Fruit fly (Drosophila melanogaster) whole organism, embryonic: ENCODE data around the gene ebi.
A peak's percentile ranks its signal among the peaks of the same experiment; 100 is the strongest.

Source experiments
- Adf1 ChIP-seq: fragments of 200-800 bp; sonication (Bioruptor generic); IDR thresholded peaks from 2 replicates; pipeline ENCODE4 v1.3.6; 2022; ENCODE audit warnings: missing biosample characterization, missing genetic modification characterization
- CG10209 ChIP-seq: fragments of 200-800 bp; sonication (Bioruptor generic); optimal IDR thresholded peaks from 3 replicates; lab custom pipeline; 2017; ENCODE audit warnings: missing biosample characterization, mild to moderate bottlenecking, missing genetic modification characterization, missing genetic modification reagents
- CG10321 ChIP-seq: fragments of 200-800 bp; sonication (Bioruptor generic); IDR thresholded peaks from 2 replicates; pipeline ENCODE4 v1.3.6; 2022; ENCODE audit warnings: missing biosample characterization, missing genetic modification characterization
- CG10366 ChIP-seq: fragments of 200-800 bp; sonication (Bioruptor generic); IDR thresholded peaks from 2 replicates; pipeline ENCODE4 v1.3.6; 2022; ENCODE audit warnings: missing biosample characterization, missing genetic modification characterization
- CG10654 ChIP-seq: fragments of 200-800 bp; sonication (Bioruptor generic); optimal IDR thresholded peaks from 2 replicates; lab custom pipeline; 2016; ENCODE audit warnings: missing biosample characterization, missing genetic modification characterization
- CG11696 ChIP-seq: fragments of 200-800 bp; sonication (Bioruptor generic); IDR thresholded peaks from 2 replicates; pipeline ENCODE4 v1.3.6; 2022; ENCODE audit warnings: missing biosample characterization, missing genetic modification characterization
- CG11723 ChIP-seq: fragments of 200-800 bp; sonication (Bioruptor generic); optimal IDR thresholded peaks from 2 replicates; lab custom pipeline; 2017; ENCODE audit warnings: missing biosample characterization, mild to moderate bottlenecking, missing genetic modification characterization
- CG12391 ChIP-seq: fragments of 200-800 bp; sonication (Bioruptor generic); optimal IDR thresholded peaks from 3 replicates; lab custom pipeline; 2018; ENCODE audit warnings: missing biosample characterization, mild to moderate bottlenecking, missing genetic modification characterization, moderate library complexity
- CG13424 ChIP-seq: fragments of 200-800 bp; sonication (Bioruptor generic); optimal IDR thresholded peaks from 2 replicates; lab custom pipeline; 2019; ENCODE audit warnings: missing biosample characterization, mild to moderate bottlenecking, missing genetic modification characterization, moderate library complexity
- CG14014 ChIP-seq: fragments of 200-800 bp; sonication (Bioruptor generic); IDR thresholded peaks from 2 replicates; pipeline ENCODE4 v1.3.6; 2022; ENCODE audit warnings: missing biosample characterization, missing genetic modification characterization
- CG15696 ChIP-seq: fragments of 200-800 bp; sonication (Bioruptor generic); optimal IDR thresholded peaks from 2 replicates; lab custom pipeline; 2019; ENCODE audit warnings: missing biosample characterization, mild to moderate bottlenecking, missing genetic modification characterization, moderate library complexity
- CG1647 ChIP-seq: fragments of 200-800 bp; sonication (Bioruptor generic); optimal IDR thresholded peaks from 3 replicates; lab custom pipeline; 2016; ENCODE audit warnings: missing biosample characterization, missing genetic modification characterization
- CG16863 ChIP-seq: fragments of 200-800 bp; sonication (Bioruptor generic); optimal IDR thresholded peaks from 3 replicates; lab custom pipeline; 2016; ENCODE audit warnings: missing biosample characterization, missing genetic modification characterization
- CG2129 ChIP-seq: fragments of 200-800 bp; sonication (Bioruptor generic); IDR thresholded peaks from 2 replicates; pipeline ENCODE4 v1.3.6; 2022; ENCODE audit warnings: missing biosample characterization, missing genetic modification characterization; ENCODE audit not compliant: partially characterized antibody
- CG3065 ChIP-seq: fragments of 200-800 bp; sonication (Bioruptor generic); optimal IDR thresholded peaks from 2 replicates; lab custom pipeline; 2016; ENCODE audit warnings: missing biosample characterization, missing genetic modification characterization
- CG31441 ChIP-seq: fragments of 200-800 bp; sonication (Bioruptor generic); IDR thresholded peaks from 2 replicates; pipeline ENCODE4 v1.3.6; 2022; ENCODE audit warnings: missing biosample characterization, missing genetic modification characterization
- CG4424 ChIP-seq: fragments of 200-800 bp; sonication (Bioruptor generic); optimal IDR thresholded peaks from 3 replicates; lab custom pipeline; 2016; ENCODE audit warnings: missing biosample characterization, missing genetic modification characterization
- CG6175 ChIP-seq: fragments of 200-800 bp; sonication (Bioruptor generic); IDR thresholded peaks from 3 replicates; pipeline ENCODE4 v1.3.6; 2022; ENCODE audit warnings: missing biosample characterization, missing genetic modification characterization
- CG6272 ChIP-seq: fragments of 200-800 bp; sonication (Bioruptor generic); IDR thresholded peaks from 2 replicates; pipeline ENCODE4 v1.3.6; 2022; ENCODE audit warnings: missing biosample characterization, missing genetic modification characterization
- CG6854 ChIP-seq: fragments of 200-800 bp; sonication (Bioruptor generic); optimal IDR thresholded peaks from 3 replicates; lab custom pipeline; 2017; ENCODE audit warnings: missing biosample characterization, mild to moderate bottlenecking, missing genetic modification characterization
- CG8281 ChIP-seq: fragments of 200-800 bp; sonication (Bioruptor generic); optimal IDR thresholded peaks from 2 replicates; lab custom pipeline; 2018; ENCODE audit warnings: missing biosample characterization, mild to moderate bottlenecking, missing genetic modification characterization, moderate library complexity
- D19A ChIP-seq: fragments of 200-800 bp; optimal IDR thresholded peaks from 3 replicates; lab custom pipeline; 2019; ENCODE audit warnings: missing biosample characterization, mild to moderate bottlenecking, missing genetic modification characterization, moderate library complexity
- Doc2 ChIP-seq: fragments of 200-800 bp; sonication (Bioruptor generic); IDR thresholded peaks from 2 replicates; pipeline ENCODE4 v1.3.6; 2022; ENCODE audit warnings: missing biosample characterization, missing genetic modification characterization
- Gug ChIP-seq: fragments of 200-800 bp; sonication (Bioruptor generic); IDR thresholded peaks from 4 replicates; pipeline ENCODE4 v1.3.6; 2022; ENCODE audit warnings: missing biosample characterization, missing genetic modification characterization
- Hey ChIP-seq: fragments of 200-800 bp; sonication (Bioruptor generic); optimal IDR thresholded peaks from 3 replicates; lab custom pipeline; 2018; ENCODE audit warnings: missing biosample characterization, mild to moderate bottlenecking, missing genetic modification characterization
- Hr51 ChIP-seq, 2 experiments: fragments of 200-800 bp; sonication (Bioruptor generic); optimal IDR thresholded peaks; 2 replicates in 1 of 2; 3 replicates in 1 of 2; lab custom pipeline; 2016 to 2018; ENCODE audit warnings: missing biosample characterization in 2 of 2, missing genetic modification characterization in 2 of 2, mild to moderate bottlenecking in 1 of 2, moderate library complexity in 1 of 2
- Hsf ChIP-seq: fragments of 200-800 bp; sonication (Bioruptor generic); optimal IDR thresholded peaks from 3 replicates; lab custom pipeline; 2016; ENCODE audit warnings: missing biosample characterization, missing genetic modification characterization
- Jarid2 ChIP-seq: fragments of 200-800 bp; sonication (Bioruptor generic); optimal IDR thresholded peaks from 3 replicates; lab custom pipeline; 2017; ENCODE audit warnings: mild to moderate bottlenecking, missing biosample characterization, missing genetic modification reagents, missing genetic modification characterization
- Mad ChIP-seq: fragments of 200-800 bp; sonication (Bioruptor generic); optimal IDR thresholded peaks from 2 replicates; lab custom pipeline; 2016; ENCODE audit warnings: missing biosample characterization, missing genetic modification characterization
- Meics ChIP-seq: fragments of 200-800 bp; sonication (Bioruptor generic); optimal IDR thresholded peaks from 2 replicates; lab custom pipeline; 2017; ENCODE audit warnings: missing biosample characterization, mild to moderate bottlenecking, missing genetic modification characterization
- NK7.1 ChIP-seq: fragments of 200-800 bp; sonication (Bioruptor generic); optimal IDR thresholded peaks from 3 replicates; lab custom pipeline; 2016; ENCODE audit warnings: missing biosample characterization, missing genetic modification characterization
- Opbp ChIP-seq: fragments of 200-800 bp; sonication (Bioruptor generic); IDR thresholded peaks from 3 replicates; pipeline ENCODE4 v1.3.6; 2022; ENCODE audit warnings: missing biosample characterization, missing genetic modification characterization; ENCODE audit not compliant: partially characterized antibody
- Rfx ChIP-seq: fragments of 200-800 bp; sonication (Bioruptor generic); IDR thresholded peaks from 2 replicates; pipeline ENCODE4 v1.3.6; 2022; ENCODE audit warnings: missing biosample characterization, missing genetic modification characterization
- Sry-β ChIP-seq: fragments of 200-800 bp; sonication (Bioruptor generic); optimal IDR thresholded peaks from 2 replicates; lab custom pipeline; 2018; ENCODE audit warnings: missing biosample characterization, mild to moderate bottlenecking, missing genetic modification characterization, moderate library complexity
- Usf ChIP-seq: fragments of 200-800 bp; sonication (Bioruptor generic); optimal IDR thresholded peaks from 2 replicates; lab custom pipeline; 2017; ENCODE audit warnings: missing genotype, missing biosample characterization, missing genetic modification characterization
- amos ChIP-seq: fragments of 200-800 bp; sonication (Bioruptor generic); IDR thresholded peaks from 2 replicates; pipeline ENCODE4 v1.3.6; 2022; ENCODE audit warnings: missing biosample characterization, missing genetic modification characterization; ENCODE audit not compliant: partially characterized antibody
- bab2 ChIP-seq: fragments of 200-800 bp; sonication (Bioruptor generic); optimal IDR thresholded peaks from 2 replicates; lab custom pipeline; 2016; ENCODE audit warnings: missing biosample characterization, missing genetic modification characterization
- croc ChIP-seq: fragments of 200-800 bp; sonication (Bioruptor generic); conservative IDR thresholded peaks from 3 replicates; pipeline ENCODE4 v1.3.6; 2022; ENCODE audit warnings: missing biosample characterization, missing genetic modification characterization
- dan ChIP-seq: fragments of 200-800 bp; sonication (Bioruptor generic); IDR thresholded peaks from 2 replicates; pipeline ENCODE4 v1.3.6; 2022; ENCODE audit warnings: missing biosample characterization, missing genetic modification characterization
- danr ChIP-seq: fragments of 200-800 bp; sonication (Bioruptor generic); IDR thresholded peaks from 2 replicates; pipeline ENCODE4 v1.3.6; 2022; ENCODE audit warnings: missing biosample characterization, missing genetic modification characterization
- en ChIP-seq: fragments of 200-800 bp; sonication (Bioruptor generic); optimal IDR thresholded peaks from 2 replicates; lab custom pipeline; 2016; ENCODE audit warnings: missing biosample characterization, missing genetic modification characterization
- fru ChIP-seq: fragments of >200 bp; optimal IDR thresholded peaks from 2 replicates; lab custom pipeline; 2017
- h ChIP-seq: fragments of >200 bp; optimal IDR thresholded peaks from 2 replicates; lab custom pipeline; 2017
- hbn ChIP-seq: fragments of 200-800 bp; sonication (Bioruptor generic); IDR thresholded peaks from 2 replicates; pipeline ENCODE4 v1.3.6; 2022; ENCODE audit warnings: missing biosample characterization, missing genetic modification characterization; ENCODE audit not compliant: partially characterized antibody
- hth ChIP-seq: fragments of >200 bp; optimal IDR thresholded peaks from 2 replicates; lab custom pipeline; 2017; ENCODE audit warnings: inconsistent platforms
- lab ChIP-seq: fragments of 200-800 bp; sonication (Bioruptor generic); optimal IDR thresholded peaks from 3 replicates; lab custom pipeline; 2017; ENCODE audit warnings: missing biosample characterization, missing genetic modification characterization, mild to moderate bottlenecking, moderate library complexity, missing genetic modification reagents
- otp ChIP-seq: fragments of 200-800 bp; sonication (Bioruptor generic); IDR thresholded peaks from 3 replicates; pipeline ENCODE4, ENCODE4 v1.3.6; 2022; ENCODE audit warnings: missing biosample characterization, missing genetic modification characterization
- so ChIP-seq: fragments of 200-800 bp; sonication (Bioruptor generic); IDR thresholded peaks from 3 replicates; pipeline ENCODE4 v1.3.6; 2022; ENCODE audit warnings: missing biosample characterization, missing genetic modification characterization
- trem ChIP-seq: fragments of 200-800 bp; optimal IDR thresholded peaks from 3 replicates; lab custom pipeline; 2019; ENCODE audit warnings: missing biosample characterization, mild to moderate bottlenecking, missing genetic modification characterization, moderate library complexity
- ttk ChIP-seq: fragments of 200-800 bp; sonication (Bioruptor generic); IDR thresholded peaks from 2 replicates; pipeline ENCODE4 v2.1.2; 2022; ENCODE audit warnings: missing biosample characterization, missing genetic modification characterization
- zen ChIP-seq: fragments of 200-800 bp; sonication (Bioruptor generic); optimal IDR thresholded peaks from 3 replicates; lab custom pipeline; 2018; ENCODE audit warnings: missing biosample characterization, mild to moderate bottlenecking, missing genetic modification characterization, moderate library complexity

ebi gene

DNA sequence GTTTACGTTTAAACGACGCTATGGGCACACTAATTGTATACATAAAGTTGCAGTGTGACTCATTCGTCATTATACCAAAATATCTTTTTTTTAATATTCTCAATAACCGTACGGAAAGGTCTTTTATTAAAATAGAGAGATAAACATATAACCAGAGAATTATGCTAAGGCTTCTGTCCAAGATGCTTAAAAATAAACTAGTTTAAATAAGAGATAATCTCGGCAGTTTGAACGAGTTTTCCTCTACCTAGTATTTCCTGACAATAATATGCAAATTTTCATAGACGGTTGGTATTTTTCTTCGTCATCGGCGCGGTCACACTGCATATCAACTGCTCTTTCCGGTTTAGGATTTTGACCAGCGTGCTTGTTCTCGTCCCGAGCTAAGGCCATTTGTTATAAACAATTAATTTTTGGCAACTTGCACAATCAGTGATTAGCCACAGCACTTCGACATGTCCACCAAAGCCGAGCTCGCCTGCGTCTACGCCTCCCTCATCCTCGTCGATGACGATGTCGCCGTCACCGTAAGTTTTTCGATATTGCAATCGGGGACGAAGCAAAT lies 4.8 kb downstream of the ebi start, which contains the start of the genes CG13690 and RpLP1 (continued):
- TF ChIP-seq Meics (GFP tag; lab: Kevin White, UChicago): peak; percentile 91
- TF ChIP-seq CG3065 (GFP tag; lab: Kevin White, UChicago): no peak
- TF ChIP-seq D19A (tag; lab: Kevin White, UChicago): no peak
- TF ChIP-seq Rfx (GFP tag; lab: Robert Waterston, UW): peak; percentile 61
- peak; percentile 49 for TF ChIP-seq zen (tag; lab: Kevin White, UChicago)
- peak; percentile 72 for TF ChIP-seq en
- TF ChIP-seq CG15696 (tag; lab: Kevin White, UChicago): peak; percentile 29
- peak; percentile 76 for TF ChIP-seq otp (GFP tag; lab: Robert Waterston, UW)
- TF ChIP-seq Mad: peak; percentile 22
- peak; percentile 65 for TF ChIP-seq CG1647 (GFP tag; lab: Kevin White, UChicago)
- peak; percentile 64 for TF ChIP-seq Jarid2
- TF ChIP-seq CG10209 (GFP tag; lab: Kevin White, UChicago): peak; percentile 82
- peak; percentile 67 for TF ChIP-seq CG4424
- peak; percentile 84 for TF ChIP-seq CG12391
- peak; percentile 54 for TF ChIP-seq NK7.1
- TF ChIP-seq Opbp (GFP tag; lab: Robert Waterston, UW): no peak
- peak; percentile 92 for TF ChIP-seq lab (GFP tag; lab: Kevin White, UChicago)
- peak; percentile 85 for TF ChIP-seq CG31441 (GFP tag; lab: Robert Waterston, UW)
- no peak for TF ChIP-seq hbn (GFP tag; lab: Robert Waterston, UW)
- no peak for TF ChIP-seq ttk (GFP tag; lab: Robert Waterston, UW)
- peak; percentile 17 for TF ChIP-seq CG8281 (tag; lab: Kevin White, UChicago)
- peak; percentile 64; the same call in 1 of the 2 replicates for TF ChIP-seq CG14014 (GFP tag; lab: Robert Waterston, UW)
- no peak for TF ChIP-seq Sry-β
- peak; percentile 92 for TF ChIP-seq trem
- TF ChIP-seq CG11696: 0 out of 2 replicates have a peak, but pooled peaks have one; percentile 39
- TF ChIP-seq CG6854 (GFP tag; lab: Kevin White, UChicago): peak; percentile 64
- no peak; the same call in 1 of the 2 replicates for TF ChIP-seq CG10321 (GFP tag; lab: Robert Waterston, UW)
- TF ChIP-seq Adf1: 0 out of 2 replicates have a peak, but pooled peaks have one; percentile 19
- no peak for TF ChIP-seq so (GFP tag; lab: Robert Waterston, UW)
- no peak for TF ChIP-seq CG2129 (GFP tag; lab: Robert Waterston, UW)
- TF ChIP-seq h (lab: Kevin White, UChicago): no peak
- peak; percentile 15 for TF ChIP-seq CG10654 (GFP tag; lab: Kevin White, UChicago)
- no peak for TF ChIP-seq CG6175 (GFP tag; lab: Robert Waterston, UW)
- peak; percentile 61 for TF ChIP-seq CG13424 (tag; lab: Kevin White, UChicago)
- TF ChIP-seq Hr51 (GFP tag; optimal IDR thresholded peaks at IDR 0.05; lab: Kevin White, UChicago): peak; percentile 39 to 72
- TF ChIP-seq Hsf (GFP tag; lab: Kevin White, UChicago): peak; percentile 78
- peak; percentile 64 for TF ChIP-seq CG16863
- TF ChIP-seq Usf: peak; percentile 40
- no peak for TF ChIP-seq CG6272
- TF ChIP-seq Doc2: no peak
- TF ChIP-seq CG10366 (GFP tag; lab: Robert Waterston, UW): no peak
- TF ChIP-seq hth (lab: Kevin White, UChicago): no peak
- TF ChIP-seq CG11723 (GFP tag; lab: Kevin White, UChicago): peak; percentile 76
- TF ChIP-seq croc: no peak
- TF ChIP-seq dan (GFP tag; lab: Robert Waterston, UW): no peak
- TF ChIP-seq Hey (tag; lab: Kevin White, UChicago): peak; percentile 70
- peak; percentile 25; the same call in 1 of the 2 replicates for TF ChIP-seq amos (GFP tag; lab: Robert Waterston, UW)
- no peak for TF ChIP-seq danr (GFP tag; lab: Robert Waterston, UW)
- no peak for TF ChIP-seq fru (lab: Kevin White, UChicago)
- no peak for TF ChIP-seq Gug
- TF ChIP-seq bab2 (GFP tag; lab: Kevin White, UChicago): peak; percentile 25
